Worm (Caenorhabditis elegans) whole organism, L3 larva: ENCODE data around the gene C01G10.9.
A peak's percentile ranks its signal among the peaks of the same experiment; 100 is the strongest.
"Not testable (repeated sequence)": the region's sequence is repeated elsewhere in the genome, so short reads cannot be mapped to it uniquely, and the experiment has no call there.

Experiments
- ZK546.5 ChIP-seq: sonication (generic microtip); optimal IDR thresholded peaks from 2 replicates; lab custom pipeline; 2017; ENCODE audit warnings: missing biosample characterization, missing genetic modification characterization
- ceh-28 ChIP-seq: fragments of 150-350 bp; optimal IDR thresholded peaks from 2 replicates; lab custom pipeline; 2014; ENCODE audit warnings: missing biosample characterization, missing genetic modification reagents, missing genetic modification characterization
- ceh-82 ChIP-seq: fragments of 150-350 bp; optimal IDR thresholded peaks from 2 replicates; lab custom pipeline; 2014; ENCODE audit warnings: missing biosample characterization, missing genetic modification characterization
- ceh-9 ChIP-seq: sonication (generic microtip); optimal IDR thresholded peaks from 2 replicates; lab custom pipeline; 2018; ENCODE audit warnings: missing biosample characterization, missing genetic modification characterization
- daf-12 ChIP-seq: fragments of 150-350 bp; optimal IDR thresholded peaks from 2 replicates; lab custom pipeline; 2014; ENCODE audit warnings: missing biosample characterization, missing genetic modification reagents, missing genetic modification characterization
- elt-1 ChIP-seq: fragments of 150-350 bp; optimal IDR thresholded peaks from 2 replicates; lab custom pipeline; 2014; ENCODE audit warnings: missing biosample characterization, missing genetic modification characterization
- elt-2 ChIP-seq: sonication (generic microtip); optimal IDR thresholded peaks from 2 replicates; lab custom pipeline; 2016; ENCODE audit warnings: missing genetic modification reagents, mild to moderate bottlenecking, missing genetic modification characterization, missing compliant biosample characterization
- fkh-10 ChIP-seq: sonication (generic microtip); optimal IDR thresholded peaks from 2 replicates; lab custom pipeline; 2017; ENCODE audit warnings: missing biosample characterization, missing genetic modification reagents, missing genetic modification characterization
- fkh-2 ChIP-seq: fragments of 150-350 bp; optimal IDR thresholded peaks from 2 replicates; lab custom pipeline; 2014; ENCODE audit warnings: missing biosample characterization, missing genetic modification reagents, missing genetic modification characterization
- fos-1 ChIP-seq: fragments of 150-350 bp; optimal IDR thresholded peaks from 2 replicates; lab custom pipeline; 2014; ENCODE audit warnings: missing biosample characterization, missing genetic modification characterization
- hmg-11 ChIP-seq: sonication (generic microtip); optimal IDR thresholded peaks from 2 replicates; lab custom pipeline; 2016; ENCODE audit warnings: missing genetic modification characterization, missing compliant biosample characterization
- lin-15B ChIP-seq: fragments of 150-350 bp; optimal IDR thresholded peaks from 2 replicates; lab custom pipeline; 2014; ENCODE audit warnings: missing biosample characterization, missing genetic modification characterization
- lin-39 ChIP-seq: fragments of 150-350 bp; optimal IDR thresholded peaks from 2 replicates; lab custom pipeline; 2018; ENCODE audit warnings: missing biosample characterization, missing genetic modification reagents, missing genetic modification characterization
- lsy-12 ChIP-seq: sonication (generic microtip); optimal IDR thresholded peaks from 2 replicates; lab custom pipeline; 2016; ENCODE audit warnings: mild to moderate bottlenecking, missing genetic modification characterization, missing compliant biosample characterization
- mdl-1 ChIP-seq: fragments of 150-350 bp; optimal IDR thresholded peaks from 2 replicates; lab custom pipeline; 2014; ENCODE audit warnings: missing biosample characterization, missing genetic modification characterization
- nfya-1 ChIP-seq: sonication (generic microtip); optimal IDR thresholded peaks from 2 replicates; lab custom pipeline; 2017; ENCODE audit warnings: missing genetic modification characterization, mild to moderate bottlenecking, missing compliant biosample characterization, antibody characterized with exemption, moderate library complexity; ENCODE audit not compliant: insufficient read depth
- nhr-11 ChIP-seq: fragments of 150-350 bp; optimal IDR thresholded peaks from 2 replicates; lab custom pipeline; 2014; ENCODE audit warnings: missing biosample characterization, missing genetic modification characterization
- nhr-237 ChIP-seq: fragments of 150-350 bp; optimal IDR thresholded peaks from 2 replicates; lab custom pipeline; 2014; ENCODE audit warnings: missing biosample characterization, missing genetic modification characterization
- nhr-28 ChIP-seq: fragments of 150-350 bp; optimal IDR thresholded peaks from 2 replicates; lab custom pipeline; 2014; ENCODE audit warnings: missing biosample characterization, missing genetic modification characterization
- nhr-43 ChIP-seq: sonication (generic microtip); optimal IDR thresholded peaks from 2 replicates; lab custom pipeline; 2016; ENCODE audit warnings: mild to moderate bottlenecking, missing genetic modification characterization, missing compliant biosample characterization; ENCODE audit not compliant: poor library complexity, severe bottlenecking
- nhr-77 ChIP-seq: fragments of 150-350 bp; optimal IDR thresholded peaks from 2 replicates; lab custom pipeline; 2014; ENCODE audit warnings: missing biosample characterization, missing genetic modification characterization
- pha-4 ChIP-seq: fragments of 150-350 bp; optimal IDR thresholded peaks from 2 replicates; lab custom pipeline; 2014; ENCODE audit warnings: missing biosample characterization, missing genetic modification reagents, missing genetic modification characterization
- pqm-1 ChIP-seq: fragments of 150-350 bp; optimal IDR thresholded peaks from 2 replicates; lab custom pipeline; 2017; ENCODE audit warnings: missing biosample characterization, missing genetic modification characterization, inconsistent platforms
- sea-2 ChIP-seq: fragments of 150-350 bp; sonication (generic microtip); optimal IDR thresholded peaks from 4 replicates; lab custom pipeline; 2014; ENCODE audit warnings: missing biosample characterization, missing genetic modification reagents, missing genetic modification characterization
- skn-1 ChIP-seq: fragments of 150-350 bp; optimal IDR thresholded peaks from 2 replicates; lab custom pipeline; 2014; ENCODE audit warnings: missing biosample characterization, missing genetic modification characterization
- snpc-4 ChIP-seq: fragments of 150-350 bp; optimal IDR thresholded peaks from 2 replicates; lab custom pipeline; 2014; ENCODE audit warnings: missing biosample characterization, missing genetic modification characterization
- unc-39 ChIP-seq: sonication (generic microtip); optimal IDR thresholded peaks from 4 replicates; lab custom pipeline; 2017; ENCODE audit warnings: missing biosample characterization, missing genetic modification characterization
- unc-62 ChIP-seq: fragments of 150-350 bp; sonication (generic microtip); optimal IDR thresholded peaks from 4 replicates; lab custom pipeline; 2014; ENCODE audit warnings: missing biosample characterization, missing genetic modification reagents, missing genetic modification characterization
- ztf-4 ChIP-seq: fragments of 150-350 bp; optimal IDR thresholded peaks from 2 replicates; lab custom pipeline; 2014; ENCODE audit warnings: missing biosample characterization, missing genetic modification characterization

C01G10.9 gene

DNA sequence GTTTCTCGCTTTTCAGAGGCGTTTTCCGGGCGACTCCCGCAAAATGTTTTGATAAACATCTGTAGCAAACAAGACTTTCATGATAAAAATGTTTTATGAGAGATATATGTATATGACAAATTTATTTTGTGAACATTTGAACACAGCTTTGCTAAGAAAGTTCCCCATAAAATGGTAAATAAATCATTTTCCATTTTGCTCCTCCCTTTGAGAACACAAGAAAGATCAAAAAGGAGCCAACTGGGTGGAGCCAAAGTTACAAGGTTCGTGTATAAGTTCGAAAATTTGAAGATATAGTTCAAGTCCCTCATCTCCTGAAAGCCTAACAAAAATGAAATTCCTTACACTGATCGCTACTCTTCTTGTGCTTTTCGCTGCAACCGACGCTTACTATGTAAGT lies 8.1 kb downstream of the C01G10.9 start, which contains the start of gene C01G10.17:
TSS of gene C01G10.17 (plus strand) at position 301 of the 400 bp plus-strand sequence.
- no peak for TF ChIP-seq lin-39 (tag; lab: Kevin White, UChicago)
- no peak for TF ChIP-seq pqm-1 (tag; lab: Kevin White, UChicago)
- no peak for TF ChIP-seq ceh-82 (tag; lab: Kevin White, UChicago)
- no peak for TF ChIP-seq nhr-77 (tag; lab: Kevin White, UChicago)
- no peak for TF ChIP-seq lin-15B (tag; lab: Kevin White, UChicago)
- TF ChIP-seq lsy-12 (tag; lab: Kevin White, UChicago): no peak
- no peak for TF ChIP-seq fkh-2 (tag; lab: Kevin White, UChicago)
- no peak for TF ChIP-seq elt-1
- TF ChIP-seq sea-2 (GFP tag; lab: Kevin White, UChicago): no peak

DNA sequence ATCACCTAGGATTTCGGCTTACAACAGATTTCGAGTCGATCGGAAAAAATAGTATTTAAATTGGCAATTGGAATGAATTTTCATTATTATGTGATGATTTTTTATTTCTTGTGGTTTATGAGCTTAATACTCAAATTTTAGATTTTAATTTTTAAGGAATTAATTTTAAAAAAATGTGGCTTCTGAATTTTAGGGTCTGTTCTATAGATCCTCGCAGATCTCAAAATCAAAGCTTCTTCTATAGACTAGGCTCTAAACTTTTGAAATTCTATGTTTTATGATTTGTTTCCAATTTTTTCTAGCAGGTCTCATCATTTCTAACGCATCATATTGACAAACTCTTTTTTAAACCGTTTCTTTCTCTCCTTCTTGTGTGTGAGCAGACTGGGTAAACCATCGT lies 10.3 kb downstream of the C01G10.9 start, which contains the start of gene txt-12:
TSS of gene txt-12 (plus strand) at position 301 of the 400 bp plus-strand sequence.
- TF ChIP-seq pha-4 (tag; lab: Kevin White, UChicago): peak; percentile 77
- no peak for TF ChIP-seq ceh-9 (tag; lab: Kevin White, UChicago)

DNA sequence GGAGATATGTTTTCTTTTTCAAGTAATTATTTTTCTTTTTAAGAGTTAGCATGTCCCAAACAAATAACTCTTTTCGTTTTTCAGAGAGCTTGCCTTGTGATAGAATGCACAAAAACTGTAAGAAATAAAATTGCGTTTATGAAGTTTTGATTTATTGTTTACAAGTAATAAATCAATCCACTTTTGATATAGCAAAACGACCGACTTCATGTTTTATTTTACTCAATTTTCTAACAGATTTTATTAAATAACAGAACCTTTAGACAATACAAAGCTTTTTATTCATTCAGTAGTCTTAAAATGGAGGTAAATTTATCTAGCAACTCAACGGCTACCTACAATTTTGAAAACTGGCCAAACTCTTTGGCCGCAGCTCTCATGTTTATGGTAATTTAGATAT lies 12.4 kb downstream of the C01G10.9 start, which contains the start of gene srx-78:
TSS of gene srx-78 (plus strand) at position 301 of the 400 bp plus-strand sequence.
- no peak for TF ChIP-seq elt-2

DNA sequence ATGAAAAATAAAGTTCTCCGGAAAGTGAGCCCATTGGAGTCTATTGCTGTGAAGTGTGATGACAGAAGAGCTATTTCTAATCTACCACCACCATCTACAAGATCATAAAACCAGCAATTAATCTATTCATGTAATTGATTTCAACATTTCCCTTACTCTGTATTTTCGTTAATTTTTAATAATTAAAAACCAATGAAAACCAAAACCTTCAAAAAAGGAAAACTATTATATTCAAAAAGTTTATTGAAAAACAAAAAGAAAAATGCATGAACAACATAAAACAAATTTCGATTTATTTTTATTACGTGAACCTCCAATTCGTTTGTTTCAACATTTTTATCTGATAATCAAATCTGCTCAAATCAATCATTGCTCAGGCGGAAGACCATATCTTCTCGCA lies 17.1 kb downstream of the C01G10.9 start, which contains the start of gene C01G10.1:
TSS of gene C01G10.1 (plus strand) at position 301 of the 400 bp plus-strand sequence.
- TF ChIP-seq lin-15B (tag; lab: Kevin White, UChicago) (no peak), elt-2 (no peak), ZK546.5 (no peak), nhr-77 (tag; lab: Kevin White, UChicago) (no peak), nfya-1 (no peak), pha-4 (tag; lab: Kevin White, UChicago) (no peak), nhr-11 (tag; lab: Kevin White, UChicago) (no peak), ceh-28 (tag; lab: Kevin White, UChicago) (no peak), nhr-237 (tag; lab: Kevin White, UChicago) (no peak), fos-1 (no peak), ztf-4 (no peak), mdl-1 (no peak)

DNA sequence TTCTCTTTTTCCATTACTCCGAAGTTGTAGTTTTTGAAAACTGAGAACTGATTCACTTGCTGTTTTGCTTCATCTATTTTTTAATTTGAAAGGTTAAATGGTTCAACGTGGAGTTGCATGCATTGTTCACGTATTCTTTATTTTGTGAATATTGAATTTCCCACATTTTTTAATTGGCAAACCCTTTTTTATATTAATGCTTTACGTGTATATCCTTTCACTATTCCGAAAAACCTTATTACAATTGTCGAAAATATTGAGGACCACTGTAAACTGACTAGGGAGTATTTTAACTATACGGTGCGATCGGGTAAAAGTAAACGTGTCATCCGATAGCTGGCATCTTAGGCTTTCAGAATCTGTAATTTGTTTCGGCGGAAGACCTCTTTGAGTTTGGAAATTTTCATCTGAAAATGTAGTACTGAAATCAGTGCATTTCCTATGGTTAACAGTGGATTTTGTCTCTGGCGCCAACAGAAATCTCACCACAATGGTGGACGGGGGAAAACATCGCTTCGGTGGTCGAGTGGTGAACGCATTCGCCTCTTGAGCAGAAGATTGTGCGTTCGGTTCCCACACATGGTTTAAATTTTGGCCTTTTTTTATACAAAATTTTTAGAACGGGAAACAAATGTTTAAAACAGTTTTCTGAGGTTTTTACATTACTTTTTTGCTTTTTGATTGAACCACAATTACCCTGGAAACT lies 23.7 kb downstream of the C01G10.9 start, which contains the start of gene C01G10.14:
TSS of gene C01G10.14 (minus strand) at position 51 of the 706 bp plus-strand sequence.
- not testable (repeated sequence) for TF ChIP-seq hmg-11, lin-39, snpc-4 (tag; lab: Kevin White, UChicago)

DNA sequence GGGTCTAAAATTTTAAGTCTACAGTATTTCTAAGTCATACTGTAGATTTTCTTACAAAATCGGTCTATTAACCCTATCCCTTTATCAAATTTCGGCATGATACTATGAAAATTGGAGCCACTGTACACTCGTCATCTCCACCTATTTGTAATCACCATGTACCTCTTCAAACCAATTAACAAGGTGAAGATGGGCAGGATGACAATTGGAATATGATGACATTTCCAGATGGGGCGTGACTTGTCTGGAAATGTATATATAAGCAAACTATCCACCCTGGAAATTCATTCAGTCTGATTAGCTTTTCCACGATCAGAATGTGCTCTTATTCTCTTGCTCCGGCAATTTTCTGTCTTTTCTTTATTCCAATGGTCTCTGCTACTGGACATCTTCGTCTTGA lies 26.9 kb downstream of the C01G10.9 start, which contains the start of gene Y75B12A.2:
TSS of gene Y75B12A.2 (plus strand) at position 301 of the 400 bp plus-strand sequence.
- TF ChIP-seq unc-62 (no peak), nhr-43 (tag; lab: Kevin White, UChicago) (no peak), nhr-28 (tag; lab: Kevin White, UChicago) (no peak), fkh-10 (GFP tag; lab: Kevin White, UChicago) (no peak), skn-1 (tag; lab: Kevin White, UChicago) (no peak), pqm-1 (tag; lab: Kevin White, UChicago) (no peak), unc-39 (tag; lab: Kevin White, UChicago) (no peak), daf-12 (tag; lab: Kevin White, UChicago) (no peak), nhr-11 (tag; lab: Kevin White, UChicago) (no peak)
